In genomic region chr3L:16392874-16393273, dm6 we compare ENCODE assay signal across 3 fruit fly cellular contexts.
TF ChIP-seq lines count a peak whose summit lies in the region.

No protein-coding gene starts in this region.

- no peak for TF ChIP-seq CTCF in whole organism, embryonic (GFP tag; optimal IDR thresholded peaks at IDR 0.05; lab: Kevin White, UChicago)

TF ChIP-seq in whole organism, embryonic, 481 proteins besides CTCF, POLR2A, EP300 and RAD21 (continues in another document):
- TF ChIP-seq pan (optimal IDR thresholded peaks at IDR 0.05; lab: Kevin White, UChicago) = no peak
- TF ChIP-seq pan (GFP tag; optimal IDR thresholded peaks at IDR 0.05 in 1 of 2, IDR thresholded peaks at IDR 0.05 in 1 of 2) = peak in 1 of 2 experiments; percentile 31
- peak; percentile 51 for TF ChIP-seq CG15269 (tag; optimal IDR thresholded peaks at IDR 0.05; lab: Kevin White, UChicago)
- TF ChIP-seq CG4730 (GFP tag; IDR thresholded peaks at IDR 0.05; lab: Robert Waterston, UW) = no peak
- TF ChIP-seq mld (GFP tag; IDR thresholded peaks at IDR 0.05; lab: Robert Waterston, UW; ENCODE audit: partially characterized antibody) = no peak
- TF ChIP-seq HLHmδ (GFP tag; optimal IDR thresholded peaks at IDR 0.05; lab: Kevin White, UChicago) = no peak
- no peak for TF ChIP-seq sens-2 (GFP tag; IDR thresholded peaks at IDR 0.05; lab: Robert Waterston, UW)
- no peak for TF ChIP-seq D19A (tag; optimal IDR thresholded peaks at IDR 0.05; lab: Kevin White, UChicago)
- TF ChIP-seq Sox102F (GFP tag; optimal IDR thresholded peaks at IDR 0.05; lab: Kevin White, UChicago) = peak; percentile 23
- TF ChIP-seq E2f1 (GFP tag; IDR thresholded peaks at IDR 0.05; lab: Robert Waterston, UW) = 0 out of 2 replicates have a peak, but pooled peaks have one; percentile 12
- TF ChIP-seq CG2199 (GFP tag; IDR thresholded peaks at IDR 0.05; lab: Robert Waterston, UW) = no peak
- TF ChIP-seq trem (tag; optimal IDR thresholded peaks at IDR 0.05; lab: Kevin White, UChicago) = peak; percentile 10
- no peak for TF ChIP-seq Gsc (GFP tag; IDR thresholded peaks at IDR 0.05; lab: Robert Waterston, UW)
- TF ChIP-seq bsh (GFP tag; optimal IDR thresholded peaks at IDR 0.05; lab: Kevin White, UChicago) = peak in 1 of 2 experiments; percentile 9
- TF ChIP-seq Elba2 (GFP tag; optimal IDR thresholded peaks at IDR 0.05; lab: Kevin White, UChicago) = no peak
- no peak for TF ChIP-seq CG15514 (GFP tag; optimal IDR thresholded peaks at IDR 0.05; lab: Kevin White, UChicago)
- TF ChIP-seq Fer3 (tag; optimal IDR thresholded peaks at IDR 0.05; lab: Kevin White, UChicago) = peak; percentile 0
- TF ChIP-seq dmrt99B (tag; optimal IDR thresholded peaks at IDR 0.05; lab: Kevin White, UChicago) = peak; percentile 45
- no peak for TF ChIP-seq ham (GFP tag; IDR thresholded peaks at IDR 0.05; lab: Robert Waterston, UW)
- peak; percentile 13 for TF ChIP-seq CG17385 (GFP tag; optimal IDR thresholded peaks at IDR 0.05; lab: Kevin White, UChicago)
- TF ChIP-seq CG3065 (GFP tag; optimal IDR thresholded peaks at IDR 0.05; lab: Kevin White, UChicago) = no peak
- no peak for TF ChIP-seq unc-4 (GFP tag; IDR thresholded peaks at IDR 0.05; lab: Robert Waterston, UW; ENCODE audit: partially characterized antibody)
- no peak for TF ChIP-seq fd102C (GFP tag; optimal IDR thresholded peaks at IDR 0.05; lab: Kevin White, UChicago)
- peak; percentile 17; the same call in 1 of the 2 replicates for TF ChIP-seq CG6689 (GFP tag; IDR thresholded peaks at IDR 0.05; lab: Robert Waterston, UW)
- TF ChIP-seq unpg (GFP tag; optimal IDR thresholded peaks at IDR 0.05; lab: Kevin White, UChicago) = peak; percentile 20
- no peak for TF ChIP-seq CG13424 (tag; optimal IDR thresholded peaks at IDR 0.05; lab: Kevin White, UChicago)
- TF ChIP-seq fd96Cb (tag; optimal IDR thresholded peaks at IDR 0.05; lab: Kevin White, UChicago) = peak; percentile 12
- TF ChIP-seq Oli (tag; optimal IDR thresholded peaks at IDR 0.05; lab: Kevin White, UChicago) = peak; percentile 3
- peak; percentile 21 for TF ChIP-seq CG30403 (GFP tag; optimal IDR thresholded peaks at IDR 0.05; lab: Kevin White, UChicago)
- peak; percentile 30 for TF ChIP-seq CG9727 (GFP tag; optimal IDR thresholded peaks at IDR 0.05; lab: Kevin White, UChicago)

TF ChIP-seq in whole organism, prepupa, 60 proteins besides CTCF, POLR2A, EP300 and RAD21:
- TF ChIP-seq eg (GFP tag; IDR thresholded peaks at IDR 0.05; lab: Robert Waterston, UW) = peak; percentile 23; the same call in 1 of the 3 replicates
- TF ChIP-seq Ets21C (GFP tag; optimal IDR thresholded peaks at IDR 0.05; lab: Kevin White, UChicago) = no peak
- TF ChIP-seq net (GFP tag; optimal IDR thresholded peaks at IDR 0.05; lab: Kevin White, UChicago) = no peak
- no peak for TF ChIP-seq CG10631 (GFP tag; optimal IDR thresholded peaks at IDR 0.05; lab: Kevin White, UChicago)
- TF ChIP-seq CG1621 (tag; optimal IDR thresholded peaks at IDR 0.05; lab: Kevin White, UChicago) = no peak
- TF ChIP-seq dac (GFP tag; optimal IDR thresholded peaks at IDR 0.05; lab: Kevin White, UChicago) = no peak
- no peak for TF ChIP-seq CG3919 (GFP tag; optimal IDR thresholded peaks at IDR 0.05; lab: Kevin White, UChicago)
- TF ChIP-seq achi (GFP tag; optimal IDR thresholded peaks at IDR 0.05; lab: Kevin White, UChicago) = no peak
- no peak for TF ChIP-seq vri (GFP tag; optimal IDR thresholded peaks at IDR 0.05; lab: Kevin White, UChicago)
- TF ChIP-seq CG7368 (GFP tag; optimal IDR thresholded peaks at IDR 0.05; lab: Kevin White, UChicago) = no peak
- peak; percentile 7 for TF ChIP-seq CG6276 (GFP tag; optimal IDR thresholded peaks at IDR 0.05; lab: Kevin White, UChicago)
- no peak for TF ChIP-seq CG8632 (GFP tag; optimal IDR thresholded peaks at IDR 0.05; lab: Kevin White, UChicago)
- no peak for TF ChIP-seq Sox102F (GFP tag; optimal IDR thresholded peaks at IDR 0.05; lab: Kevin White, UChicago)
- TF ChIP-seq ss (GFP tag; optimal IDR thresholded peaks at IDR 0.05; lab: Kevin White, UChicago) = no peak
- TF ChIP-seq CG8319 (GFP tag; optimal IDR thresholded peaks at IDR 0.05; lab: Kevin White, UChicago) = no peak
- TF ChIP-seq fd59A (GFP tag; optimal IDR thresholded peaks at IDR 0.05; lab: Kevin White, UChicago) = no peak
- TF ChIP-seq CG34406 (GFP tag; optimal IDR thresholded peaks at IDR 0.05; lab: Kevin White, UChicago) = no peak
- no peak for TF ChIP-seq Eip75B (GFP tag; optimal IDR thresholded peaks at IDR 0.05; lab: Kevin White, UChicago)
- TF ChIP-seq fd85E (GFP tag; optimal IDR thresholded peaks at IDR 0.05; lab: Kevin White, UChicago) = no peak
- TF ChIP-seq svp (GFP tag; lab: Kevin White, UChicago) = peak; percentile 18
- TF ChIP-seq CG6163 (GFP tag; IDR thresholded peaks at IDR 0.05; lab: Robert Waterston, UW) = 0 out of 3 replicates have a peak, but pooled peaks have one; percentile 20
- no peak for TF ChIP-seq Hr39 (GFP tag; optimal IDR thresholded peaks at IDR 0.05; lab: Kevin White, UChicago)
- peak; percentile 30 for TF ChIP-seq Eip78C (GFP tag; lab: Kevin White, UChicago)
- TF ChIP-seq CG4318 (GFP tag; optimal IDR thresholded peaks at IDR 0.05; lab: Kevin White, UChicago) = no peak
- no peak for TF ChIP-seq CG10669 (GFP tag; optimal IDR thresholded peaks at IDR 0.05; lab: Kevin White, UChicago)
- no peak for TF ChIP-seq cyc (GFP tag; optimal IDR thresholded peaks at IDR 0.05; lab: Kevin White, UChicago)
- TF ChIP-seq CG8119 (GFP tag; IDR thresholded peaks at IDR 0.05; lab: Robert Waterston, UW) = 0 out of 3 replicates have a peak, but pooled peaks have one; percentile 14
- no peak for TF ChIP-seq CG6854 (GFP tag; optimal IDR thresholded peaks at IDR 0.05; lab: Kevin White, UChicago)
- TF ChIP-seq fkh (GFP tag; optimal IDR thresholded peaks at IDR 0.05; lab: Kevin White, UChicago) = no peak
- no peak for TF ChIP-seq lz (GFP tag; optimal IDR thresholded peaks at IDR 0.05; lab: Kevin White, UChicago)
- no peak for TF ChIP-seq CG11294 (GFP tag; IDR thresholded peaks at IDR 0.05; lab: Robert Waterston, UW)
- TF ChIP-seq CG32006 (GFP tag; optimal IDR thresholded peaks at IDR 0.05; lab: Kevin White, UChicago) = peak; percentile 37
- no peak for TF ChIP-seq Eip93F (GFP tag; optimal IDR thresholded peaks at IDR 0.05; lab: Kevin White, UChicago)

TF ChIP-seq in whole organism, pupa, 21 proteins besides CTCF, POLR2A, EP300 and RAD21:
- TF ChIP-seq Ets98B (GFP tag; IDR thresholded peaks at IDR 0.05; lab: Robert Waterston, UW) (no peak), rn (GFP tag; IDR thresholded peaks at IDR 0.05; lab: Robert Waterston, UW) (no peak), fd96Ca (GFP tag; IDR thresholded peaks at IDR 0.05; lab: Robert Waterston, UW) (no peak; the same call in 2 of the 3 replicates), CG9948 (tag; optimal IDR thresholded peaks at IDR 0.05; lab: Kevin White, UChicago) (peak; percentile 34), CG8159 (tag; optimal IDR thresholded peaks at IDR 0.05; lab: Kevin White, UChicago) (peak; percentile 9), gl (tag; optimal IDR thresholded peaks at IDR 0.05; lab: Kevin White, UChicago) (no peak), Pif1B (GFP tag; optimal IDR thresholded peaks at IDR 0.05; lab: Kevin White, UChicago) (no peak), CG10348 (GFP tag; IDR thresholded peaks at IDR 0.05; lab: Robert Waterston, UW) (no peak), CG12605 (GFP tag; IDR thresholded peaks at IDR 0.05; lab: Robert Waterston, UW) (no peak), CG15710 (tag; optimal IDR thresholded peaks at IDR 0.05; lab: Kevin White, UChicago) (peak; percentile 9), CG17806 (tag; optimal IDR thresholded peaks at IDR 0.05; lab: Kevin White, UChicago) (peak; percentile 6), Snoo (tag; optimal IDR thresholded peaks at IDR 0.05; lab: Kevin White, UChicago) (no peak), CG13204 (GFP tag; optimal IDR thresholded peaks at IDR 0.05; lab: Kevin White, UChicago) (no peak), CG34367 (tag; optimal IDR thresholded peaks at IDR 0.05; lab: Kevin White, UChicago) (no peak), CG8301 (tag; optimal IDR thresholded peaks at IDR 0.05; lab: Kevin White, UChicago) (no peak), D1 (tag; optimal IDR thresholded peaks at IDR 0.05; lab: Kevin White, UChicago) (no peak), CG32121 (GFP tag; IDR thresholded peaks at IDR 0.05; lab: Robert Waterston, UW) (no peak), CG4496 (GFP tag; IDR thresholded peaks at IDR 0.05; lab: Robert Waterston, UW) (no peak), CG14655 (GFP tag; optimal IDR thresholded peaks at IDR 0.05; lab: Kevin White, UChicago) (peak; percentile 55)
TF ChIP-seq in whole organism, pupa: peak in this region for 5.

Comparison
In these comparisons a context has a peak if more than half of its experiments do, and no peak if none do; other contexts are left out.
1. Of the 7 proteins assayed by ChIP-seq in both whole organism, embryonic and whole organism, prepupa: peak only in whole organism, embryonic: Blimp-1 and Sox102F; only in whole organism, prepupa: none; in both: none; in neither: 5.